Fruit fly (Drosophila melanogaster) whole organism, embryonic: ENCODE results near the gene CG7272.

Experiments
- Atf6 ChIP-seq: fragments of 200-800 bp; sonication (Bioruptor generic); IDR thresholded peaks from 2 replicates; pipeline ENCODE4 v1.3.6; 2022; ENCODE audit warnings: missing biosample characterization, missing genetic modification characterization
- CG11723 ChIP-seq: fragments of 200-800 bp; sonication (Bioruptor generic); optimal IDR thresholded peaks from 2 replicates; lab custom pipeline; 2017; ENCODE audit warnings: missing biosample characterization, mild to moderate bottlenecking, missing genetic modification characterization
- CG12071 ChIP-seq: fragments of 200-800 bp; sonication (Bioruptor generic); optimal IDR thresholded peaks from 3 replicates; lab custom pipeline; 2018; ENCODE audit warnings: missing biosample characterization, mild to moderate bottlenecking, missing genetic modification characterization
- CG12155 ChIP-seq: fragments of 200-800 bp; sonication (Bioruptor generic); optimal IDR thresholded peaks from 3 replicates; lab custom pipeline; 2016; ENCODE audit warnings: missing biosample characterization, missing genetic modification characterization
- CG13123 ChIP-seq: fragments of 200-800 bp; sonication (Bioruptor generic); optimal IDR thresholded peaks from 2 replicates; lab custom pipeline; 2016; ENCODE audit warnings: missing biosample characterization, missing genetic modification characterization
- CG14965 ChIP-seq: fragments of 200-800 bp; sonication (Bioruptor generic); optimal IDR thresholded peaks from 2 replicates; lab custom pipeline; 2016; ENCODE audit warnings: missing biosample characterization, missing genetic modification characterization, borderline replicate concordance
- CG15011 ChIP-seq: fragments of 200-800 bp; sonication (Bioruptor generic); optimal IDR thresholded peaks from 3 replicates; lab custom pipeline; 2018; ENCODE audit warnings: missing biosample characterization, mild to moderate bottlenecking, missing genetic modification characterization
- CG15269 ChIP-seq: fragments of 200-800 bp; sonication (Bioruptor generic); optimal IDR thresholded peaks from 2 replicates; lab custom pipeline; 2018; ENCODE audit warnings: missing biosample characterization, mild to moderate bottlenecking, missing genetic modification characterization, moderate library complexity
- CG1647 ChIP-seq: fragments of 200-800 bp; sonication (Bioruptor generic); optimal IDR thresholded peaks from 3 replicates; lab custom pipeline; 2016; ENCODE audit warnings: missing biosample characterization, missing genetic modification characterization
- CG16813 ChIP-seq: fragments of 200-800 bp; sonication (Bioruptor generic); IDR thresholded peaks from 3 replicates; pipeline ENCODE4 v1.3.6; 2022; ENCODE audit warnings: missing biosample characterization, missing genetic modification characterization; ENCODE audit not compliant: partially characterized antibody
- CG18476 ChIP-seq: fragments of 200-800 bp; sonication (Bioruptor generic); optimal IDR thresholded peaks from 2 replicates; lab custom pipeline; 2016; ENCODE audit warnings: missing biosample characterization, mild to moderate bottlenecking, missing genetic modification characterization
- CG18619 ChIP-seq: fragments of 200-800 bp; sonication (Bioruptor generic); optimal IDR thresholded peaks from 3 replicates; lab custom pipeline; 2017; ENCODE audit warnings: missing biosample characterization, mild to moderate bottlenecking, missing genetic modification characterization
- CG2116 ChIP-seq: fragments of 200-800 bp; sonication (Bioruptor generic); optimal IDR thresholded peaks from 3 replicates; lab custom pipeline; 2018; ENCODE audit warnings: missing biosample characterization, mild to moderate bottlenecking, missing genetic modification characterization
- CG2202 ChIP-seq: fragments of 200-800 bp; sonication (Bioruptor generic); optimal IDR thresholded peaks from 2 replicates; lab custom pipeline; 2018; ENCODE audit warnings: missing biosample characterization, mild to moderate bottlenecking, missing genetic modification characterization
- CG2889 ChIP-seq: fragments of 200-800 bp; sonication (Bioruptor generic); IDR thresholded peaks from 3 replicates; pipeline ENCODE4 v1.3.6; 2022; ENCODE audit warnings: missing biosample characterization, missing genetic modification characterization
- CG3065 ChIP-seq: fragments of 200-800 bp; sonication (Bioruptor generic); optimal IDR thresholded peaks from 2 replicates; lab custom pipeline; 2016; ENCODE audit warnings: missing biosample characterization, missing genetic modification characterization
- CG31224 ChIP-seq: fragments of 200-800 bp; sonication (Bioruptor generic); IDR thresholded peaks from 2 replicates; pipeline ENCODE4 v1.3.6; 2022; ENCODE audit warnings: missing biosample characterization, missing genetic modification characterization
- CG5953 ChIP-seq: fragments of 200-800 bp; sonication (Bioruptor generic); IDR thresholded peaks from 2 replicates; pipeline ENCODE4 v1.3.6; 2022; ENCODE audit warnings: missing biosample characterization, missing genetic modification characterization
- CG6689 ChIP-seq: fragments of 200-800 bp; sonication (Bioruptor generic); IDR thresholded peaks from 2 replicates; pipeline ENCODE4 v1.3.6; 2022; ENCODE audit warnings: missing biosample characterization, missing genetic modification characterization
- CG7271 ChIP-seq: fragments of 200-800 bp; sonication (Bioruptor generic); optimal IDR thresholded peaks from 2 replicates; lab custom pipeline; 2018; ENCODE audit warnings: missing biosample characterization, mild to moderate bottlenecking, missing genetic modification characterization, moderate library complexity
- CG8388 ChIP-seq: fragments of 200-800 bp; sonication (Bioruptor generic); optimal IDR thresholded peaks from 2 replicates; lab custom pipeline; 2019; ENCODE audit warnings: missing biosample characterization, mild to moderate bottlenecking, missing genetic modification characterization, moderate library complexity
- CG9797 ChIP-seq: fragments of 200-800 bp; sonication (Bioruptor generic); optimal IDR thresholded peaks from 3 replicates; lab custom pipeline; 2018; ENCODE audit warnings: missing biosample characterization, mild to moderate bottlenecking, missing genetic modification characterization
- Dad ChIP-seq: fragments of 200-800 bp; sonication (Bioruptor generic); optimal IDR thresholded peaks from 3 replicates; lab custom pipeline; 2016; ENCODE audit warnings: missing biosample characterization, missing genetic modification characterization
- Dll ChIP-seq: fragments of 200-800 bp; sonication (Bioruptor generic); IDR thresholded peaks from 4 replicates; pipeline ENCODE4 v1.3.6; 2022; ENCODE audit warnings: missing biosample characterization, missing genetic modification characterization; ENCODE audit not compliant: partially characterized antibody
- ERR ChIP-seq: fragments of 200-800 bp; sonication (Bioruptor generic); optimal IDR thresholded peaks from 2 replicates; lab custom pipeline; 2016; ENCODE audit warnings: missing biosample characterization, missing genetic modification characterization
- HLH54F ChIP-seq: fragments of 200-800 bp; sonication (Bioruptor generic); optimal IDR thresholded peaks from 3 replicates; lab custom pipeline; 2016; ENCODE audit warnings: missing biosample characterization, missing genetic modification characterization
- Myb ChIP-seq: fragments of 200-800 bp; sonication (Bioruptor generic); optimal IDR thresholded peaks from 2 replicates; lab custom pipeline; 2016; ENCODE audit warnings: missing biosample characterization, missing genetic modification characterization
- PHDP ChIP-seq: fragments of 200-800 bp; sonication (Bioruptor generic); optimal IDR thresholded peaks from 3 replicates; lab custom pipeline; 2018; ENCODE audit warnings: missing biosample characterization, mild to moderate bottlenecking, missing genetic modification characterization, moderate library complexity
- ab ChIP-seq: fragments of 200-800 bp; sonication (Bioruptor generic); optimal IDR thresholded peaks from 2 replicates; lab custom pipeline; 2016; ENCODE audit warnings: missing biosample characterization, missing genetic modification characterization
- chn ChIP-seq: fragments of 200-800 bp; sonication (Bioruptor generic); optimal IDR thresholded peaks from 2 replicates; lab custom pipeline; 2016; ENCODE audit warnings: missing biosample characterization, missing genetic modification characterization
- ci ChIP-seq: fragments of 200-800 bp; sonication (Bioruptor generic); IDR thresholded peaks from 3 replicates; pipeline ENCODE4 v1.3.6; 2022; ENCODE audit warnings: missing biosample characterization, missing genetic modification characterization
- corto ChIP-seq: fragments of 200-800 bp; sonication (Bioruptor generic); optimal IDR thresholded peaks from 2 replicates; lab custom pipeline; 2016; ENCODE audit warnings: missing biosample characterization, mild to moderate bottlenecking, missing genetic modification characterization, moderate library complexity
- dm ChIP-seq: fragments of 200-800 bp; sonication (Bioruptor generic); optimal IDR thresholded peaks from 3 replicates; lab custom pipeline; 2016; ENCODE audit warnings: missing biosample characterization, missing genetic modification characterization
- grau ChIP-seq: fragments of 200-800 bp; optimal IDR thresholded peaks from 3 replicates; lab custom pipeline; 2019; ENCODE audit warnings: missing biosample characterization, mild to moderate bottlenecking, missing genetic modification characterization, moderate library complexity
- grn ChIP-seq: fragments of 200-800 bp; sonication (Bioruptor generic); optimal IDR thresholded peaks from 3 replicates; lab custom pipeline; 2017; ENCODE audit warnings: missing biosample characterization, missing genetic modification characterization
- gsb-n ChIP-seq: fragments of 200-800 bp; sonication (Bioruptor generic); optimal IDR thresholded peaks from 3 replicates; lab custom pipeline; 2018; ENCODE audit warnings: missing biosample characterization, mild to moderate bottlenecking, missing genetic modification characterization
- kah ChIP-seq: fragments of 200-800 bp; sonication (Bioruptor generic); optimal IDR thresholded peaks from 2 replicates; lab custom pipeline; 2018; ENCODE audit warnings: missing biosample characterization, mild to moderate bottlenecking, missing genetic modification characterization
- lola ChIP-seq, 3 experiments: fragments of >200 bp in 2 of 3; fragments of 200-800 bp in 1 of 3; sonication (Bioruptor generic) in 1 of 3; optimal IDR thresholded peaks; 2 replicates each; lab custom pipeline; 2017 to 2019; ENCODE audit warnings: missing biosample characterization in 3 of 3, missing genetic modification characterization in 3 of 3, mild to moderate bottlenecking in 1 of 3, moderate library complexity in 1 of 3
- p53 ChIP-seq: fragments of 200-800 bp; sonication (Bioruptor generic); optimal IDR thresholded peaks from 2 replicates; lab custom pipeline; 2016; ENCODE audit warnings: missing biosample characterization, missing genetic modification characterization
- peb ChIP-seq: fragments of 200-800 bp; sonication (Bioruptor generic); IDR thresholded peaks from 2 replicates; pipeline ENCODE4 v1.3.6; 2022; ENCODE audit warnings: missing biosample characterization, missing genetic modification characterization
- row ChIP-seq: fragments of 200-800 bp; sonication (Bioruptor generic); IDR thresholded peaks from 3 replicates; pipeline ENCODE4 v1.3.6; 2022; ENCODE audit warnings: missing biosample characterization, missing genetic modification characterization
- sc ChIP-seq, 3 experiments: fragments of >200 bp in 2 of 3; fragments of 200-800 bp in 1 of 3; sonication (Bioruptor generic) in 1 of 3; optimal IDR thresholded peaks; 2 replicates in 2 of 3; 3 replicates in 1 of 3; lab custom pipeline; 2017; ENCODE audit warnings: mild to moderate bottlenecking in 1 of 3, missing biosample characterization in 1 of 3, missing genetic modification characterization in 1 of 3, missing genetic modification reagents in 1 of 3
- scrt ChIP-seq: fragments of 200-800 bp; sonication (Bioruptor generic); optimal IDR thresholded peaks from 2 replicates; lab custom pipeline; 2018; ENCODE audit warnings: missing biosample characterization, mild to moderate bottlenecking, missing genetic modification characterization, moderate library complexity
- sr ChIP-seq: fragments of 200-800 bp; sonication (Bioruptor generic); IDR thresholded peaks from 3 replicates; pipeline ENCODE4 v1.3.6; 2022; ENCODE audit warnings: missing biosample characterization, missing genetic modification characterization
- stc ChIP-seq: fragments of 200-800 bp; sonication (Bioruptor generic); IDR thresholded peaks from 2 replicates; pipeline ENCODE4 v1.3.6; 2022; ENCODE audit warnings: missing biosample characterization, missing genetic modification characterization
- tap ChIP-seq: fragments of 200-800 bp; optimal IDR thresholded peaks from 3 replicates; lab custom pipeline; 2019; ENCODE audit warnings: missing biosample characterization, mild to moderate bottlenecking, missing genetic modification characterization, moderate library complexity
- toy ChIP-seq: fragments of 200-800 bp; sonication (Bioruptor generic); IDR thresholded peaks from 2 replicates; pipeline ENCODE4 v1.3.6; 2022; ENCODE audit warnings: missing biosample characterization, missing genetic modification characterization
- trh ChIP-seq: fragments of 200-800 bp; sonication (Bioruptor generic); optimal IDR thresholded peaks from 2 replicates; lab custom pipeline; 2016; ENCODE audit warnings: missing biosample characterization, missing genetic modification characterization
- usp ChIP-seq: fragments of >200 bp; optimal IDR thresholded peaks from 2 replicates; lab custom pipeline; 2017; ENCODE audit warnings: missing biosample characterization, missing genetic modification characterization
- zen2 ChIP-seq: fragments of 200-800 bp; sonication (Bioruptor generic); IDR thresholded peaks from 3 replicates; pipeline ENCODE4 v1.3.6; 2022; ENCODE audit warnings: missing biosample characterization, missing genetic modification characterization; ENCODE audit not compliant: partially characterized antibody

The CG7272 gene

dm6 chr3L:15508233-15508632 is 7.5 kb downstream of the CG7272 start, which contains the start of gene CG7841 (continued):
- peak; percentile 96 for TF ChIP-seq Dad (GFP tag; lab: Kevin White, UChicago)
- peak; percentile 97 for TF ChIP-seq CG18619 (GFP tag; lab: Kevin White, UChicago)
- peak; percentile 97 for TF ChIP-seq CG15011 (GFP tag; lab: Kevin White, UChicago)
- no peak; the same call in 1 of the 2 replicates for TF ChIP-seq toy
- TF ChIP-seq CG2116 (GFP tag; lab: Kevin White, UChicago) = peak; percentile 87
- peak; percentile 92 for TF ChIP-seq trh (GFP tag; lab: Kevin White, UChicago)
- peak; percentile 98 for TF ChIP-seq corto (GFP tag; lab: Kevin White, UChicago)
- TF ChIP-seq CG5953 (GFP tag; lab: Robert Waterston, UW) = peak; percentile 93
- no peak for TF ChIP-seq sc (optimal IDR thresholded peaks at IDR 0.05; lab: Kevin White, UChicago)
- TF ChIP-seq sc (GFP tag; optimal IDR thresholded peaks at IDR 0.05; lab: Kevin White, UChicago) = peak; percentile 95
- TF ChIP-seq Myb (GFP tag; lab: Kevin White, UChicago) = peak; percentile 87
- 0 out of 4 replicates have a peak, but pooled peaks have one; percentile 24 for TF ChIP-seq Dll
- TF ChIP-seq CG12155 (GFP tag; lab: Kevin White, UChicago) = peak; percentile 94
- TF ChIP-seq CG14965 (GFP tag; lab: Kevin White, UChicago) = peak; percentile 84
- peak; percentile 96 for TF ChIP-seq CG6689 (GFP tag; lab: Robert Waterston, UW)
- TF ChIP-seq CG11723 = peak; percentile 97
- peak; percentile 97 for TF ChIP-seq ERR (GFP tag; lab: Kevin White, UChicago)
- no peak for TF ChIP-seq CG16813
- peak; percentile 98 for TF ChIP-seq grau (tag; lab: Kevin White, UChicago)
- peak; percentile 92 for TF ChIP-seq CG3065
- peak; percentile 97 for TF ChIP-seq CG18476 (GFP tag; lab: Kevin White, UChicago)
- TF ChIP-seq CG9797 (GFP tag; lab: Kevin White, UChicago) = peak; percentile 66
- peak; percentile 99 for TF ChIP-seq CG2202 (tag; lab: Kevin White, UChicago)
- peak; percentile 97 for TF ChIP-seq kah (GFP tag; lab: Kevin White, UChicago)
- TF ChIP-seq CG8388 (GFP tag; lab: Kevin White, UChicago) = peak; percentile 98
- TF ChIP-seq stc (GFP tag; lab: Robert Waterston, UW) = peak; percentile 97
- TF ChIP-seq usp (GFP tag; lab: Kevin White, UChicago) = no peak
- TF ChIP-seq CG15269 (tag; lab: Kevin White, UChicago) = peak; percentile 98
- peak; percentile 98 for TF ChIP-seq Atf6 (GFP tag; lab: Robert Waterston, UW)
- peak; percentile 92 for TF ChIP-seq p53 (GFP tag; lab: Kevin White, UChicago)
- TF ChIP-seq lola (GFP tag; optimal IDR thresholded peaks at IDR 0.05; lab: Kevin White, UChicago) = peak in 1 of 3 experiments; percentile 98
- peak; percentile 96 for TF ChIP-seq dm (GFP tag; lab: Kevin White, UChicago)
- peak; percentile 98 for TF ChIP-seq CG12071 (GFP tag; lab: Kevin White, UChicago)
- TF ChIP-seq chn (GFP tag; lab: Kevin White, UChicago) = peak; percentile 97
- no peak for TF ChIP-seq zen2 (GFP tag; lab: Robert Waterston, UW)
- peak; percentile 97 for TF ChIP-seq HLH54F (GFP tag; lab: Kevin White, UChicago)
- TF ChIP-seq grn (GFP tag; lab: Kevin White, UChicago) = peak; percentile 87
- TF ChIP-seq ab (GFP tag; lab: Kevin White, UChicago) = peak; percentile 86
- peak; percentile 89 for TF ChIP-seq CG31224 (GFP tag; lab: Robert Waterston, UW)
- TF ChIP-seq peb (GFP tag; lab: Robert Waterston, UW) = peak; percentile 79
- peak; percentile 86 for TF ChIP-seq CG7271 (tag; lab: Kevin White, UChicago)
- peak; percentile 86 for TF ChIP-seq CG2889
- peak; percentile 96 for TF ChIP-seq CG1647 (GFP tag; lab: Kevin White, UChicago)
- TF ChIP-seq scrt (GFP tag; lab: Kevin White, UChicago) = peak; percentile 98
- TF ChIP-seq tap = peak; percentile 99
- TF ChIP-seq ci (GFP tag; lab: Robert Waterston, UW) = peak; percentile 99
- TF ChIP-seq row (GFP tag; lab: Robert Waterston, UW) = peak; percentile 99
- peak; percentile 99 for TF ChIP-seq PHDP (tag; lab: Kevin White, UChicago)
- peak; percentile 89; the same call in 2 of the 3 replicates for TF ChIP-seq sr (GFP tag; lab: Robert Waterston, UW)
- TF ChIP-seq gsb-n = peak; percentile 98
- TF ChIP-seq CG13123 (GFP tag; lab: Kevin White, UChicago) = peak; percentile 91
